Worm (Caenorhabditis elegans) whole organism, midembryonic: ENCODE data around the gene srbc-50.

Experiments used
- T22C8.4 ChIP-seq: fragments of 200-800 bp; sonication (Bioruptor generic); IDR thresholded peaks from 2 replicates; pipeline ENCODE4 v1.3.6; 2022; ENCODE audit warnings: missing genetic modification characterization, missing compliant biosample characterization
- cog-1 ChIP-seq: sonication (generic microtip); optimal IDR thresholded peaks from 2 replicates; lab custom pipeline; 2016; ENCODE audit warnings: missing genetic modification characterization, missing compliant biosample characterization
- flt-1 ChIP-seq: fragments of 200-800 bp; sonication (Bioruptor generic); IDR thresholded peaks from 2 replicates; pipeline ENCODE4 v1.3.6; 2022; ENCODE audit warnings: missing genetic modification characterization, missing compliant biosample characterization
- klf-2 ChIP-seq: fragments of 200-800 bp; sonication (Bioruptor generic); conservative IDR thresholded peaks from 2 replicates; pipeline ENCODE4 v1.3.6; 2022; ENCODE audit warnings: missing genetic modification reagents, missing genetic modification characterization, missing compliant biosample characterization
- med-1 ChIP-seq: sonication (generic microtip); optimal IDR thresholded peaks from 2 replicates; lab custom pipeline; 2017; ENCODE audit warnings: missing genetic modification characterization, mild to moderate bottlenecking, missing compliant biosample characterization, antibody characterized with exemption, missing genetic modification reagents; ENCODE audit not compliant: insufficient read depth
- tab-1 ChIP-seq: fragments of 200-800 bp; sonication (Bioruptor generic); IDR thresholded peaks from 2 replicates; pipeline ENCODE4 v1.3.6; 2022; ENCODE audit warnings: missing genetic modification characterization, missing compliant biosample characterization
- ztf-23 ChIP-seq: fragments of 200-800 bp; sonication (Bioruptor generic); IDR thresholded peaks from 2 replicates; pipeline ENCODE4 v1.3.6; 2022; ENCODE audit warnings: missing genetic modification reagents, missing genetic modification characterization, missing compliant biosample characterization
- ztf-29 ChIP-seq: fragments of 200-800 bp; sonication (Bioruptor generic); IDR thresholded peaks from 2 replicates; pipeline ENCODE4 v1.3.6; 2022; ENCODE audit warnings: missing genetic modification reagents, missing genetic modification characterization, missing compliant biosample characterization

- no peak for TF ChIP-seq cog-1
- TF ChIP-seq med-1 (GFP tag; lab: Kevin White, UChicago) = no peak
- no peak for TF ChIP-seq tab-1 (GFP tag; lab: Robert Waterston, UW)
- TF ChIP-seq klf-2 = no peak
- no peak for TF ChIP-seq ztf-23 (GFP tag; lab: Robert Waterston, UW)
- no peak for TF ChIP-seq T22C8.4
- TF ChIP-seq ztf-29 (GFP tag; lab: Robert Waterston, UW) = no peak
- TF ChIP-seq flt-1 = no peak
Measured at ce11 chrV:15792409-15792808, 32.4 kb downstream of the srbc-50 start, which contains the start of gene T26E4.4.
